Worm (Caenorhabditis elegans) whole organism, L1 larva: ENCODE measurements around the gene R11H6.4.

Source experiments
- ceh-82 ChIP-seq, 3 experiments: fragments of 150-350 bp in 1 of 3; sonication (generic microtip) in 2 of 3; optimal IDR thresholded peaks; 2 replicates each; lab custom pipeline; 2014 to 2017; ENCODE audit warnings: missing biosample characterization in 3 of 3, missing genetic modification characterization in 3 of 3
- elt-2 ChIP-seq: sonication (generic microtip); optimal IDR thresholded peaks from 2 replicates; lab custom pipeline; 2016; ENCODE audit warnings: missing genetic modification characterization, mild to moderate bottlenecking, inconsistent platforms, missing compliant biosample characterization, missing genetic modification reagents
- jun-1 ChIP-seq: fragments of 150-350 bp; optimal IDR thresholded peaks from 2 replicates; lab custom pipeline; 2014; ENCODE audit warnings: missing biosample characterization, missing genetic modification reagents, missing genetic modification characterization
- lin-15B ChIP-seq: fragments of 150-350 bp; sonication (generic microtip); optimal IDR thresholded peaks from 3 replicates; lab custom pipeline; 2014; ENCODE audit warnings: missing biosample characterization, missing genetic modification characterization
- mdl-1 ChIP-seq, 2 experiments: fragments of 150-350 bp; optimal IDR thresholded peaks; 2 replicates each; lab custom pipeline; 2014 to 2017; ENCODE audit warnings: missing biosample characterization in 2 of 2, missing genetic modification characterization in 2 of 2, inconsistent platforms in 1 of 2
- mep-1 ChIP-seq: fragments of 150-350 bp; optimal IDR thresholded peaks from 2 replicates; lab custom pipeline; 2014; ENCODE audit warnings: missing biosample characterization, missing genetic modification characterization
- skn-1 ChIP-seq: fragments of 150-350 bp; optimal IDR thresholded peaks from 2 replicates; lab custom pipeline; 2014; ENCODE audit warnings: missing biosample characterization, missing genetic modification characterization
- zip-4 ChIP-seq: fragments of 200-800 bp; sonication (Bioruptor generic); optimal IDR thresholded peaks from 2 replicates; lab custom pipeline; 2018; ENCODE audit warnings: mild to moderate bottlenecking, missing genetic modification characterization, moderate library complexity, missing compliant biosample characterization

ce11 chrV:14649929-14650328 is 40.2 kb downstream of the R11H6.4 start:
- TF ChIP-seq jun-1 (tag; lab: Kevin White, UChicago): no peak
- no peak for TF ChIP-seq zip-4
- TF ChIP-seq mep-1 (tag; lab: Kevin White, UChicago): no peak
- TF ChIP-seq mdl-1 (tag; optimal IDR thresholded peaks at IDR 0.05; lab: Kevin White, UChicago): no peak
- TF ChIP-seq ceh-82 (tag; optimal IDR thresholded peaks at IDR 0.05; lab: Kevin White, UChicago): no peak
- no peak for TF ChIP-seq elt-2 (tag; lab: Kevin White, UChicago)
- peak; percentile 18 for TF ChIP-seq skn-1 (tag; lab: Kevin White, UChicago)
- TF ChIP-seq lin-15B (tag; lab: Kevin White, UChicago): no peak
